Fruit fly (Drosophila melanogaster): ENCODE results near the gene CG15431.

DNA sequence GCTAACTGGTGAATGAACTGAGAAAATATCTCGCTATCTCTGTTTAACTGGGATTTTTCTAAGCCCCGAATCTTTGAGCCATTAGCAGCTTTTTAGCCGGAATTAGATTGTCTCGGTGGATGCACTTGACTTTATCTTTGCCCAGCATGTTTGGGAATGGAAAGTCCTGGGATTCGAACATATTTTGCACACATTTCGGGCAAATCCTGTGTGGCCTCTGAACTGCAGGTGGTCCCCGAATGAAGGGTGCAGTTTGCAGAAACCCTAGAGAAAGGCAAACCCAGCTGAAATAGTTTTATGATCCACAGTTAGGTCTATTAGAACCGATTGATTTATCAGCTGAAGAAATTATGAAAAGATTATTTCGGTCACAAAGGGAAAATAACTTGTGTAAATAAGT, 74.4 kb downstream of the CG15431 start:
- TF ChIP-seq CTCF (optimal IDR thresholded peaks at IDR 0.05) (no peak), CG8478 (optimal IDR thresholded peaks at IDR 0.05) (no peak)

Measured in S2 (cell line).